Worm (Caenorhabditis elegans) whole organism, late embryonic: ENCODE measurements around the gene tsfm-1.

Experiments used
- C08G9.2 ChIP-seq: sonication (generic microtip); optimal IDR thresholded peaks from 2 replicates; lab custom pipeline; 2016; ENCODE audit warnings: mild to moderate bottlenecking, missing genetic modification characterization, moderate library complexity, missing compliant biosample characterization
- C38D4.7 ChIP-seq: fragments of 200-800 bp; sonication (Bioruptor generic); optimal IDR thresholded peaks from 2 replicates; lab custom pipeline; 2018; ENCODE audit warnings: mild to moderate bottlenecking, missing genetic modification characterization, moderate library complexity, missing compliant biosample characterization
- F13H6.1 ChIP-seq: sonication (generic microtip); optimal IDR thresholded peaks from 2 replicates; lab custom pipeline; 2016; ENCODE audit warnings: missing genetic modification characterization, missing compliant biosample characterization
- K02D7.2 ChIP-seq: sonication (generic microtip); optimal IDR thresholded peaks from 2 replicates; lab custom pipeline; 2017; ENCODE audit warnings: mild to moderate bottlenecking, missing genetic modification characterization, missing compliant biosample characterization
- K09A11.1 ChIP-seq: sonication (generic microtip); optimal IDR thresholded peaks from 2 replicates; lab custom pipeline; 2017; ENCODE audit warnings: antibody characterized with exemption, mild to moderate bottlenecking, missing genetic modification characterization, missing compliant biosample characterization; ENCODE audit not compliant: insufficient read depth
- T23F11.4 ChIP-seq: fragments of 200-800 bp; sonication (Bioruptor generic); optimal IDR thresholded peaks from 2 replicates; lab custom pipeline; 2018; ENCODE audit warnings: mild to moderate bottlenecking, missing genetic modification characterization, missing compliant biosample characterization
- Y22D7AL.16 ChIP-seq: sonication (generic microtip); optimal IDR thresholded peaks from 2 replicates; lab custom pipeline; 2016; ENCODE audit warnings: missing genetic modification characterization, missing compliant biosample characterization
- ama-1 ChIP-seq: fragments of 150-350 bp; optimal IDR thresholded peaks from 2 replicates; lab custom pipeline; 2014
- ceh-18 ChIP-seq: sonication (generic microtip); optimal IDR thresholded peaks from 2 replicates; lab custom pipeline; 2016; ENCODE audit warnings: missing genetic modification characterization, missing compliant biosample characterization
- ceh-22 ChIP-seq: sonication (generic microtip); optimal IDR thresholded peaks from 2 replicates; lab custom pipeline; 2017; ENCODE audit warnings: missing biosample characterization, missing genetic modification characterization
- ceh-30 ChIP-seq: fragments of 150-350 bp; optimal IDR thresholded peaks from 2 replicates; lab custom pipeline; 2014; ENCODE audit warnings: missing biosample characterization, missing genetic modification characterization
- ceh-31 ChIP-seq: sonication (generic microtip); optimal IDR thresholded peaks from 2 replicates; lab custom pipeline; 2016; ENCODE audit warnings: missing genetic modification characterization, missing compliant biosample characterization
- ceh-34 ChIP-seq: sonication (generic microtip); optimal IDR thresholded peaks from 2 replicates; lab custom pipeline; 2016; ENCODE audit warnings: mild to moderate bottlenecking, missing genetic modification characterization, missing compliant biosample characterization
- ceh-48 ChIP-seq: sonication (generic microtip); optimal IDR thresholded peaks from 2 replicates; lab custom pipeline; 2016; ENCODE audit warnings: missing genetic modification characterization, inconsistent platforms, missing compliant biosample characterization
- che-1 ChIP-seq: sonication (generic microtip); optimal IDR thresholded peaks from 2 replicates; lab custom pipeline; 2016; ENCODE audit warnings: mild to moderate bottlenecking, missing genetic modification characterization, missing compliant biosample characterization
- dve-1 ChIP-seq: sonication (generic microtip); optimal IDR thresholded peaks from 2 replicates; lab custom pipeline; 2017; ENCODE audit warnings: antibody characterized with exemption, mild to moderate bottlenecking, missing genetic modification characterization, missing compliant biosample characterization
- elt-4 ChIP-seq: sonication (generic microtip); optimal IDR thresholded peaks from 2 replicates; lab custom pipeline; 2016; ENCODE audit warnings: missing genetic modification characterization, missing compliant biosample characterization
- ets-4 ChIP-seq: sonication (generic microtip); optimal IDR thresholded peaks from 2 replicates; lab custom pipeline; 2016; ENCODE audit warnings: missing genetic modification characterization, missing compliant biosample characterization
- eyg-1 ChIP-seq: sonication (generic microtip); optimal IDR thresholded peaks from 2 replicates; lab custom pipeline; 2016; ENCODE audit warnings: missing genotype, missing genetic modification characterization, missing compliant biosample characterization
- fkh-10 ChIP-seq: fragments of 150-350 bp; optimal IDR thresholded peaks from 2 replicates; lab custom pipeline; 2014; ENCODE audit warnings: missing biosample characterization, missing genetic modification reagents, missing genetic modification characterization
- fkh-6 ChIP-seq: sonication (generic microtip); optimal IDR thresholded peaks from 2 replicates; lab custom pipeline; 2016; ENCODE audit warnings: missing genetic modification characterization, missing compliant biosample characterization
- gmeb-2 ChIP-seq: sonication (generic microtip); optimal IDR thresholded peaks from 2 replicates; lab custom pipeline; 2016; ENCODE audit warnings: missing genetic modification characterization, inconsistent platforms, missing compliant biosample characterization
- hlh-13 ChIP-seq: fragments of 200-800 bp; sonication (Bioruptor generic); optimal IDR thresholded peaks from 2 replicates; lab custom pipeline; 2018; ENCODE audit warnings: mild to moderate bottlenecking, missing genetic modification characterization, missing compliant biosample characterization
- lim-6 ChIP-seq: sonication (generic microtip); optimal IDR thresholded peaks from 2 replicates; lab custom pipeline; 2016; ENCODE audit warnings: missing genetic modification characterization, missing compliant biosample characterization
- lin-11 ChIP-seq: fragments of 200-800 bp; sonication (Bioruptor generic); optimal IDR thresholded peaks from 2 replicates; lab custom pipeline; 2018; ENCODE audit warnings: mild to moderate bottlenecking, missing genetic modification characterization, missing compliant biosample characterization
- madf-2 ChIP-seq: sonication (generic microtip); optimal IDR thresholded peaks from 2 replicates; lab custom pipeline; 2017; ENCODE audit warnings: missing genetic modification characterization, missing compliant biosample characterization
- mec-3 ChIP-seq: sonication (generic microtip); optimal IDR thresholded peaks from 2 replicates; lab custom pipeline; 2016; ENCODE audit warnings: borderline replicate concordance, missing genetic modification characterization, missing compliant biosample characterization
- nfya-1 ChIP-seq: sonication (generic microtip); optimal IDR thresholded peaks from 2 replicates; lab custom pipeline; 2017; ENCODE audit warnings: missing genetic modification characterization, mild to moderate bottlenecking, missing compliant biosample characterization, antibody characterized with exemption, moderate library complexity
- nhr-11 ChIP-seq: fragments of 150-350 bp; optimal IDR thresholded peaks from 2 replicates; lab custom pipeline; 2014; ENCODE audit warnings: missing biosample characterization, missing genetic modification characterization
- pag-3 ChIP-seq: sonication (generic microtip); optimal IDR thresholded peaks from 2 replicates; lab custom pipeline; 2016; ENCODE audit warnings: missing compliant biosample characterization, missing genetic modification characterization, borderline replicate concordance
- pat-9 ChIP-seq: fragments of 200-800 bp; sonication (Bioruptor generic); optimal IDR thresholded peaks from 2 replicates; lab custom pipeline; 2018; ENCODE audit warnings: mild to moderate bottlenecking, missing genetic modification characterization, moderate library complexity, missing compliant biosample characterization
- pax-1 ChIP-seq: fragments of 150-350 bp; optimal IDR thresholded peaks from 2 replicates; lab custom pipeline; 2014; ENCODE audit warnings: missing biosample characterization, missing genetic modification characterization
- pha-2 ChIP-seq: sonication (generic microtip); optimal IDR thresholded peaks from 2 replicates; lab custom pipeline; 2017; ENCODE audit warnings: mild to moderate bottlenecking, missing genetic modification characterization, missing compliant biosample characterization
- rnt-1 ChIP-seq: sonication (generic microtip); optimal IDR thresholded peaks from 2 replicates; lab custom pipeline; 2016; ENCODE audit warnings: missing genetic modification characterization, missing compliant biosample characterization
- sdc-2 ChIP-seq: sonication (generic microtip); optimal IDR thresholded peaks from 2 replicates; lab custom pipeline; 2016; ENCODE audit warnings: missing genotype, missing genetic modification characterization, missing compliant biosample characterization
- sox-2 ChIP-seq: fragments of 200-800 bp; sonication (Bioruptor generic); IDR thresholded peaks from 2 replicates; pipeline ENCODE4 v1.3.6; 2022; ENCODE audit warnings: missing genetic modification reagents, missing genetic modification characterization, missing compliant biosample characterization
- sox-4 ChIP-seq: sonication (generic microtip); optimal IDR thresholded peaks from 2 replicates; lab custom pipeline; 2017; ENCODE audit warnings: mild to moderate bottlenecking, missing genetic modification characterization, inconsistent platforms, missing compliant biosample characterization
- syd-9 ChIP-seq: sonication (generic microtip); optimal IDR thresholded peaks from 2 replicates; lab custom pipeline; 2016; ENCODE audit warnings: mild to moderate bottlenecking, missing genetic modification characterization, moderate library complexity, missing compliant biosample characterization
- ttx-3 ChIP-seq: sonication (generic microtip); optimal IDR thresholded peaks from 2 replicates; lab custom pipeline; 2016; ENCODE audit warnings: missing genetic modification reagents, missing genetic modification characterization, missing compliant biosample characterization
- unc-42 ChIP-seq: sonication (generic microtip); optimal IDR thresholded peaks from 2 replicates; lab custom pipeline; 2016; ENCODE audit warnings: missing genotype, missing genetic modification characterization, missing compliant biosample characterization
- unc-55 ChIP-seq: sonication (generic microtip); optimal IDR thresholded peaks from 2 replicates; lab custom pipeline; 2017; ENCODE audit warnings: missing biosample characterization, missing genetic modification reagents, missing genetic modification characterization
- unc-86 ChIP-seq: sonication (generic microtip); optimal IDR thresholded peaks from 2 replicates; lab custom pipeline; 2016; ENCODE audit warnings: missing genetic modification characterization, missing compliant biosample characterization
- zip-5 ChIP-seq: sonication (generic microtip); optimal IDR thresholded peaks from 2 replicates; lab custom pipeline; 2016; ENCODE audit warnings: missing genetic modification characterization, missing compliant biosample characterization
- ztf-16 ChIP-seq: sonication (generic microtip); optimal IDR thresholded peaks from 2 replicates; lab custom pipeline; 2017; ENCODE audit warnings: missing genetic modification characterization, missing compliant biosample characterization

Gene tsfm-1

DNA sequence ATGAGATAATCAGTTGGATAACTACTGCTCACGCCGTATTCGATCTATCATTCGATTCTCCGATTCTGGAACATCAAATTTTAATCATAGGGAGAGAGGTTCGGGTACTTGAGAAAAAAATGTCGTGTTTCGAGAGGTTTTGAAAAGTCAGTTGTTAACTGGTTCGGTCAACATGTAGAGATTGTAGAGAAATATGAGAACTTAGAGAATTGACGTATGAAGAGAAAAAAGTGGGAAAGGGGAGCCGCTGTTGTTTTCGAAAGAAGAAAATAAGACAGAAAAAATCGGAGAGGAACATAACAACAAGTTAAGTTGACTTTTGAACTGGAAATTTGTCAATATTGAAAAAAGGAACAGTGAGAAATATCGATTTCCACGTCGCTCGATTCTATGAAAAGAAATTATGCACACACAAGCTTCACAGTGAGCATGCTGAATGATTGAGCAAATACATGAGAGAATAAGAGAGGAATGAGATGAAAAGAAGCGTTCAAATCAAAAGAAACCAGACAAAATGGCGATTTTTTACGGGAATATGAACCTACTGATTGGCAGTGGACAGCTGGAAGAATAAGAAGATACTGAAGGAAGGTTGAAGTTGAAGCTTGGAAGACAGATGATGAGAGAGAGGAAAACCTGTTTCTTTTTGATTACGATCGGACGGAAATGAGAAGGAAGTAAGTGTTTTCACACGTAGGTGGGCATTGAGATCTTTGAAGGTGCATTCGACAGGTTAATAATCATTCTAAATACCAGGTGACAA is 26.2 kb downstream of the tsfm-1 start, which contains the start of the genes T04H1.13, slfl-5 and rad-50:
TSS of gene T04H1.13 (minus strand) at position 51 of the 763 bp plus-strand sequence.
TSS of gene slfl-5 (minus strand) at position 65 of the 763 bp plus-strand sequence.
TSS of gene rad-50 (plus strand) at position 667 of the 763 bp plus-strand sequence.
- TF ChIP-seq ceh-48 (tag; lab: Kevin White, UChicago) (no peak), mec-3 (tag; lab: Kevin White, UChicago) (no peak), madf-2 (no peak), T23F11.4 (no peak), fkh-10 (no peak), F13H6.1 (no peak), pax-1 (tag; lab: Kevin White, UChicago) (no peak), ceh-30 (tag; lab: Kevin White, UChicago) (no peak), sox-4 (no peak), lim-6 (no peak), ztf-16 (no peak), ama-1 (lab: Kevin White, UChicago) (no peak), C08G9.2 (tag; lab: Kevin White, UChicago) (no peak), ets-4 (tag; lab: Kevin White, UChicago) (no peak), pag-3 (tag; lab: Kevin White, UChicago) (no peak)

DNA sequence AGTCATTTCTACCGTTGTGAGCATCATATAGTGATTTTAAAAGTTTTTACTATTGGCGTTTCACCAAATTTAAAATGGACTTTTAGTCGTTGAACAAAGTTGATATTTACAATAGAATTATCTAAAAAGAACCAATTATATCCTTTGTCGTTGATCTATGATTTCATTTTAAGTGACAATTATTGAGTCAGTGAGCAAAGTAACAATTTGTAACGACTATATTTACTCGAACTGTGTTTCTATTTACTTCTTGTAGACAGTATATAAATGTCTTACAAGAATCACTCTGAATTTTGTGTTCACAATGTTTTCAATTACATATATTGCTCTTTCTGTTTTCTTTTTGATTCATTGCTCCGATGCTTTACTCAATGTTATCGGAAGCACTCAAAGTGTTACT is 30.2 kb downstream of the tsfm-1 start, which contains the start of gene ttr-22:
TSS of gene ttr-22 (plus strand) at position 301 of the 400 bp plus-strand sequence.
- TF ChIP-seq unc-42 (tag; lab: Kevin White, UChicago) (no peak), sdc-2 (tag; lab: Kevin White, UChicago) (no peak), mec-3 (tag; lab: Kevin White, UChicago) (no peak), fkh-6 (tag; lab: Kevin White, UChicago) (no peak), nfya-1 (no peak), eyg-1 (tag; lab: Kevin White, UChicago) (no peak), F13H6.1 (no peak), elt-4 (tag; lab: Kevin White, UChicago) (no peak), ceh-31 (no peak), madf-2 (no peak), syd-9 (tag; lab: Kevin White, UChicago) (no peak), hlh-13 (GFP tag; lab: Kevin White, UChicago) (no peak), Y22D7AL.16 (tag; lab: Kevin White, UChicago) (no peak), C38D4.7 (no peak), ceh-34 (tag; lab: Kevin White, UChicago) (no peak), pat-9 (tag; lab: Kevin White, UChicago) (no peak), lim-6 (no peak)

DNA sequence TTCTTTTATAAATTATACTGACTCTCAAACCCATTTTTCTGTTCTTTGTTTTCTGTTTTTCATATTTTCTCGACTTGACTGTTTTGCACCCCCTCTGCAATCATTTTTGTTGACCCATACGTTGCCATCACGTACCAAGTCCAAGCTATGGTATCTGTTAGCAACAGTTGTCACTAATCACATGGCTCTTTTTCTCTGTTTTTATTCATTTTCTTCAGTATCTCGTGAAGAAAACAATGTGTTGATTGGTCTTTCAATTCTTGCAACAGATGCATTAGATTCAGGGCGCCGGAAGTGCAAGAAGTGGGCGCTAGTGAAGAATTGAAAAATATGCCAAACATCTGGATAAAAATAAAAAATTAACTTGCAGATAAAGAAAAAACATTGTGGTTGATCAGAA is 35.8 kb downstream of the tsfm-1 start:
- TF ChIP-seq ceh-18 (tag; lab: Kevin White, UChicago) (peak; percentile 27), nfya-1 (peak; percentile 23), zip-5 (tag; lab: Kevin White, UChicago) (no peak), unc-55 (GFP tag; lab: Kevin White, UChicago) (peak; percentile 15)

DNA sequence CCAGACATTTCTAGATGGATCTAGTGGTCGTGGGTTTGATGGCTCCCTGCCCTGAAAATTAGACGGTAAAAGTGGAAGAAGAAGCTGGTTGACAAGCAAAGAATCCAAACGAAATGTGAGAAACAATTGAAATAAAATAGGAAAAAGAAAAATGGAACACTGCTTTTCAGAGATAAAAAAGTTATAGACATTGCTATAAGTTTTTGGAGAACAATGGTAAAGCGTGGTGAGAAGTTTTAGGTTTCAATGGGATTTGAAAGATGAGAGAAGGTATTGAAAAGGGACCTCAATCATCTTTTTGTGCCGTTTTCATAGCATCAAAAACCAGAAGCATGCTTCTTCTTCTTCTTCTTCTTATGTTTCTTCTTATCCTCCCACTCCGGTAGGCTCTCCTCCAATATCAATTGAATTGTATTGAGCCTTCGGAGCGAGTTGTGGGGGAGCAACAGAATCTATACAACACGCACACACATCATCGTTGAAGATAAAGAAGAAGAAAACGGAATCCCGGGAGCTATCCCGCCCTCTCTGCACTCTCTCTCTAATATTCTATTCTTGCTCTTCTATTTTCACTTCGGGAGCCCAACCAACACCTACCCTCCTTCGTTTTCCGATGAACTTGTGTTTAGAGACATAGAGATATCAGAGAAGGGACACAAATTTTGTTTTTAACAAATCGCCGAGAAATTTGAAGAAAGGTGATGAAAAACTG is 36.9 kb downstream of the tsfm-1 start, which contains the start of gene myo-3:
TSS of gene myo-3 (minus strand) at position 51 of the 712 bp plus-strand sequence.
- TF ChIP-seq rnt-1 (tag; lab: Kevin White, UChicago) (peak; percentile 37), nfya-1 (peak; percentile 12), K09A11.1 (tag; lab: Kevin White, UChicago) (no peak), Y22D7AL.16 (tag; lab: Kevin White, UChicago) (no peak), ttx-3 (tag; lab: Kevin White, UChicago) (no peak), hlh-13 (GFP tag; lab: Kevin White, UChicago) (no peak), ceh-34 (tag; lab: Kevin White, UChicago) (peak; percentile 22), gmeb-2 (tag; lab: Kevin White, UChicago) (no peak), pag-3 (tag; lab: Kevin White, UChicago) (no peak), ceh-31 (no peak), nhr-11 (tag; lab: Kevin White, UChicago) (no peak), ceh-30 (tag; lab: Kevin White, UChicago) (no peak), ceh-18 (tag; lab: Kevin White, UChicago) (peak; percentile 80), lin-11 (no peak), K02D7.2 (tag; lab: Kevin White, UChicago) (no peak), unc-86 (tag; lab: Kevin White, UChicago) (no peak), ceh-22 (tag; lab: Kevin White, UChicago) (no peak), ets-4 (tag; lab: Kevin White, UChicago) (no peak), che-1 (tag; lab: Kevin White, UChicago) (no peak), dve-1 (tag; lab: Kevin White, UChicago) (no peak), ceh-48 (tag; lab: Kevin White, UChicago) (no peak), pha-2 (tag; lab: Kevin White, UChicago) (no peak), sox-2 (GFP tag; lab: Robert Waterston, UW) (no peak)
